Fruit fly (Drosophila melanogaster) whole organism, embryonic: ENCODE results near the gene CG15923.

ENCODE experiments used
- Antp ChIP-seq: fragments of 200-800 bp; sonication (Bioruptor generic); optimal IDR thresholded peaks from 3 replicates; lab custom pipeline; 2016; ENCODE audit warnings: missing biosample characterization, missing genetic modification characterization
- Blimp-1 ChIP-seq: fragments of 200-800 bp; sonication (Bioruptor generic); optimal IDR thresholded peaks from 3 replicates; lab custom pipeline; 2018; ENCODE audit warnings: missing biosample characterization, missing genetic modification characterization, mild to moderate bottlenecking, moderate library complexity, missing genetic modification reagents
- CG10267 ChIP-seq: fragments of 200-800 bp; sonication (Bioruptor generic); optimal IDR thresholded peaks from 2 replicates; lab custom pipeline; 2018; ENCODE audit warnings: missing biosample characterization, mild to moderate bottlenecking, missing genetic modification characterization, moderate library complexity
- CG10462 ChIP-seq: fragments of 200-800 bp; sonication (Bioruptor generic); optimal IDR thresholded peaks from 2 replicates; lab custom pipeline; 2016; ENCODE audit warnings: missing biosample characterization, missing genetic modification characterization
- CG12942 ChIP-seq: fragments of 200-800 bp; sonication (Bioruptor generic); optimal IDR thresholded peaks from 3 replicates; lab custom pipeline; 2016; ENCODE audit warnings: missing biosample characterization, missing genetic modification characterization
- CG13296 ChIP-seq: fragments of 200-800 bp; sonication (Bioruptor generic); optimal IDR thresholded peaks from 3 replicates; lab custom pipeline; 2018; ENCODE audit warnings: missing biosample characterization, mild to moderate bottlenecking, missing genetic modification characterization
- CG14710 ChIP-seq: fragments of 200-800 bp; sonication (Bioruptor generic); optimal IDR thresholded peaks from 3 replicates; lab custom pipeline; 2019; ENCODE audit warnings: missing biosample characterization, mild to moderate bottlenecking, missing genetic modification characterization, moderate library complexity
- CG14860 ChIP-seq: fragments of 200-800 bp; sonication (Bioruptor generic); IDR thresholded peaks from 3 replicates; pipeline ENCODE4 v1.3.6; 2022; ENCODE audit warnings: missing biosample characterization, missing genetic modification characterization; ENCODE audit not compliant: partially characterized antibody
- CG1603 ChIP-seq: fragments of 200-800 bp; sonication (Bioruptor generic); optimal IDR thresholded peaks from 2 replicates; lab custom pipeline; 2019; ENCODE audit warnings: missing biosample characterization, mild to moderate bottlenecking, missing genetic modification characterization, moderate library complexity
- CG31365 ChIP-seq: fragments of 200-800 bp; sonication (Bioruptor generic); optimal IDR thresholded peaks from 2 replicates; lab custom pipeline; 2018; ENCODE audit warnings: missing biosample characterization, mild to moderate bottlenecking, missing genetic modification characterization
- CG31441 ChIP-seq: fragments of 200-800 bp; sonication (Bioruptor generic); IDR thresholded peaks from 2 replicates; pipeline ENCODE4 v1.3.6; 2022; ENCODE audit warnings: missing biosample characterization, missing genetic modification characterization
- CG33213 ChIP-seq: fragments of 200-800 bp; sonication (Bioruptor generic); optimal IDR thresholded peaks from 3 replicates; lab custom pipeline; 2016; ENCODE audit warnings: missing biosample characterization, missing genetic modification characterization
- CG3407 ChIP-seq: fragments of 200-800 bp; sonication (Bioruptor generic); optimal IDR thresholded peaks from 2 replicates; lab custom pipeline; 2018; ENCODE audit warnings: missing biosample characterization, mild to moderate bottlenecking, missing genetic modification characterization
- CG8924 ChIP-seq: fragments of 200-800 bp; optimal IDR thresholded peaks from 3 replicates; lab custom pipeline; 2019; ENCODE audit warnings: missing biosample characterization, mild to moderate bottlenecking, missing genetic modification characterization, moderate library complexity
- CG9797 ChIP-seq: fragments of 200-800 bp; sonication (Bioruptor generic); optimal IDR thresholded peaks from 3 replicates; lab custom pipeline; 2018; ENCODE audit warnings: missing biosample characterization, mild to moderate bottlenecking, missing genetic modification characterization
- CG9817 ChIP-seq: fragments of 200-800 bp; sonication (Bioruptor generic); optimal IDR thresholded peaks from 2 replicates; lab custom pipeline; 2018; ENCODE audit warnings: missing biosample characterization, mild to moderate bottlenecking, missing genetic modification characterization, moderate library complexity
- CHES-1-like ChIP-seq: fragments of 200-800 bp; sonication (Bioruptor generic); optimal IDR thresholded peaks from 2 replicates; lab custom pipeline; 2016; ENCODE audit warnings: missing biosample characterization, missing genetic modification characterization
- Chrac-16 ChIP-seq: fragments of 200-800 bp; sonication (Bioruptor generic); optimal IDR thresholded peaks from 3 replicates; lab custom pipeline; 2016; ENCODE audit warnings: missing biosample characterization, missing genetic modification characterization
- CoRest ChIP-seq: fragments of 200-800 bp; sonication (Bioruptor generic); optimal IDR thresholded peaks from 3 replicates; lab custom pipeline; 2018; ENCODE audit warnings: missing biosample characterization, mild to moderate bottlenecking, missing genetic modification characterization, moderate library complexity
- D ChIP-seq, 2 experiments: fragments of 200-800 bp in 1 of 2; fragments of >200 bp in 1 of 2; sonication (Bioruptor generic) in 1 of 2; optimal IDR thresholded peaks; 2 replicates in 1 of 2; 3 replicates in 1 of 2; lab custom pipeline; 2017; ENCODE audit warnings: mild to moderate bottlenecking in 1 of 2, missing biosample characterization in 1 of 2, missing genetic modification characterization in 1 of 2, missing genetic modification reagents in 1 of 2
- Dek ChIP-seq: fragments of 200-800 bp; sonication (Bioruptor generic); optimal IDR thresholded peaks from 3 replicates; lab custom pipeline; 2019; ENCODE audit warnings: missing biosample characterization, mild to moderate bottlenecking, missing genetic modification characterization, moderate library complexity
- Dll ChIP-seq: fragments of 200-800 bp; sonication (Bioruptor generic); IDR thresholded peaks from 4 replicates; pipeline ENCODE4 v1.3.6; 2022; ENCODE audit warnings: missing biosample characterization, missing genetic modification characterization; ENCODE audit not compliant: partially characterized antibody
- Fer2 ChIP-seq: fragments of 200-800 bp; sonication (Bioruptor generic); optimal IDR thresholded peaks from 2 replicates; lab custom pipeline; 2018; ENCODE audit warnings: missing biosample characterization, mild to moderate bottlenecking, missing genetic modification characterization, moderate library complexity
- HLH54F ChIP-seq: fragments of 200-800 bp; sonication (Bioruptor generic); optimal IDR thresholded peaks from 3 replicates; lab custom pipeline; 2016; ENCODE audit warnings: missing biosample characterization, missing genetic modification characterization
- Hr78 ChIP-seq, 2 experiments: fragments of 200-800 bp in 1 of 2; fragments of >200 bp in 1 of 2; sonication (Bioruptor generic) in 1 of 2; optimal IDR thresholded peaks; 2 replicates each; lab custom pipeline; 2017 to 2019; ENCODE audit warnings: missing biosample characterization in 2 of 2, missing genetic modification characterization in 2 of 2, mild to moderate bottlenecking in 1 of 2, moderate library complexity in 1 of 2
- NFAT ChIP-seq: fragments of 200-800 bp; sonication (Bioruptor generic); IDR thresholded peaks from 2 replicates; pipeline ENCODE4 v1.3.6; 2022; ENCODE audit warnings: missing biosample characterization, missing genetic modification characterization
- NfI ChIP-seq: fragments of 200-800 bp; sonication (Bioruptor generic); optimal IDR thresholded peaks from 3 replicates; lab custom pipeline; 2018; ENCODE audit warnings: missing biosample characterization, mild to moderate bottlenecking, missing genetic modification characterization, moderate library complexity
- Six4 ChIP-seq: fragments of 200-800 bp; sonication (Bioruptor generic); optimal IDR thresholded peaks from 2 replicates; lab custom pipeline; 2016; ENCODE audit warnings: missing biosample characterization, missing genetic modification characterization
- Vsx1 ChIP-seq: fragments of 200-800 bp; sonication (Bioruptor generic); optimal IDR thresholded peaks from 2 replicates; lab custom pipeline; 2017; ENCODE audit warnings: missing biosample characterization, mild to moderate bottlenecking, missing genetic modification characterization, missing genetic modification reagents
- Xrp1 ChIP-seq: fragments of 200-800 bp; sonication (Bioruptor generic); IDR thresholded peaks from 2 replicates; pipeline ENCODE4 v1.3.6; 2022; ENCODE audit warnings: missing biosample characterization, missing genetic modification characterization
- chn ChIP-seq: fragments of 200-800 bp; sonication (Bioruptor generic); optimal IDR thresholded peaks from 2 replicates; lab custom pipeline; 2016; ENCODE audit warnings: missing biosample characterization, missing genetic modification characterization
- crol ChIP-seq: fragments of 200-800 bp; sonication (Bioruptor generic); IDR thresholded peaks from 2 replicates; pipeline ENCODE4 v1.3.6; 2022; ENCODE audit warnings: missing biosample characterization, missing genetic modification characterization
- disco-r ChIP-seq: fragments of 200-800 bp; sonication (Bioruptor generic); optimal IDR thresholded peaks from 2 replicates; lab custom pipeline; 2016; ENCODE audit warnings: missing biosample characterization, missing genetic modification characterization
- eve ChIP-seq, 2 experiments: fragments of >200 bp; optimal IDR thresholded peaks; 2 replicates each; lab custom pipeline; 2017; ENCODE audit warnings: missing biosample characterization in 2 of 2, missing genetic modification characterization in 2 of 2
- gem ChIP-seq: fragments of 200-800 bp; sonication (Bioruptor generic); optimal IDR thresholded peaks from 2 replicates; lab custom pipeline; 2019; ENCODE audit warnings: missing biosample characterization, mild to moderate bottlenecking, missing genetic modification characterization, moderate library complexity
- hkb ChIP-seq, 2 experiments: fragments of 200-800 bp in 1 of 2; fragments of >200 bp in 1 of 2; sonication (Bioruptor generic) in 1 of 2; IDR thresholded peaks in 1 of 2; optimal IDR thresholded peaks in 1 of 2; 2 replicates each; pipeline versions ENCODE4 v1.3.6 to Lab custom; 2017 to 2022; ENCODE audit warnings: missing biosample characterization in 1 of 2, missing genetic modification characterization in 1 of 2
- lilli ChIP-seq: fragments of 200-800 bp; sonication (Bioruptor generic); optimal IDR thresholded peaks from 3 replicates; lab custom pipeline; 2016; ENCODE audit warnings: missing biosample characterization, missing genetic modification characterization
- pan ChIP-seq, 4 experiments: fragments of >200 bp in 3 of 4; fragments of 200-800 bp in 1 of 4; sonication (Bioruptor generic) in 1 of 4; optimal IDR thresholded peaks in 3 of 4; IDR thresholded peaks in 1 of 4; 2 replicates each; pipeline versions ENCODE4 v1.3.6 to Lab custom; 2017 to 2022; ENCODE audit warnings: missing biosample characterization in 2 of 4, missing genetic modification characterization in 2 of 4, mixed read lengths in 1 of 4
- phol ChIP-seq: fragments of 200-800 bp; sonication (Bioruptor generic); optimal IDR thresholded peaks from 3 replicates; lab custom pipeline; 2018; ENCODE audit warnings: missing biosample characterization, mild to moderate bottlenecking, missing genetic modification characterization, moderate library complexity
- rib ChIP-seq: fragments of 200-800 bp; sonication (Bioruptor generic); IDR thresholded peaks from 2 replicates; pipeline ENCODE4 v1.3.6; 2022; ENCODE audit warnings: missing biosample characterization, missing genetic modification characterization
- sqz ChIP-seq: fragments of 200-800 bp; sonication (Bioruptor generic); optimal IDR thresholded peaks from 3 replicates; lab custom pipeline; 2018; ENCODE audit warnings: missing biosample characterization, mild to moderate bottlenecking, missing genetic modification characterization
- tin ChIP-seq: fragments of 200-800 bp; sonication (Bioruptor generic); optimal IDR thresholded peaks from 3 replicates; lab custom pipeline; 2016; ENCODE audit warnings: missing biosample characterization, missing genetic modification characterization
- unpg ChIP-seq: fragments of 200-800 bp; sonication (Bioruptor generic); optimal IDR thresholded peaks from 3 replicates; lab custom pipeline; 2018; ENCODE audit warnings: missing biosample characterization, mild to moderate bottlenecking, missing genetic modification characterization, moderate library complexity
- zfh2 ChIP-seq: fragments of 200-800 bp; sonication (Bioruptor generic); optimal IDR thresholded peaks from 2 replicates; lab custom pipeline; 2016; ENCODE audit warnings: missing biosample characterization, missing genetic modification characterization

The CG15923 gene

DNA sequence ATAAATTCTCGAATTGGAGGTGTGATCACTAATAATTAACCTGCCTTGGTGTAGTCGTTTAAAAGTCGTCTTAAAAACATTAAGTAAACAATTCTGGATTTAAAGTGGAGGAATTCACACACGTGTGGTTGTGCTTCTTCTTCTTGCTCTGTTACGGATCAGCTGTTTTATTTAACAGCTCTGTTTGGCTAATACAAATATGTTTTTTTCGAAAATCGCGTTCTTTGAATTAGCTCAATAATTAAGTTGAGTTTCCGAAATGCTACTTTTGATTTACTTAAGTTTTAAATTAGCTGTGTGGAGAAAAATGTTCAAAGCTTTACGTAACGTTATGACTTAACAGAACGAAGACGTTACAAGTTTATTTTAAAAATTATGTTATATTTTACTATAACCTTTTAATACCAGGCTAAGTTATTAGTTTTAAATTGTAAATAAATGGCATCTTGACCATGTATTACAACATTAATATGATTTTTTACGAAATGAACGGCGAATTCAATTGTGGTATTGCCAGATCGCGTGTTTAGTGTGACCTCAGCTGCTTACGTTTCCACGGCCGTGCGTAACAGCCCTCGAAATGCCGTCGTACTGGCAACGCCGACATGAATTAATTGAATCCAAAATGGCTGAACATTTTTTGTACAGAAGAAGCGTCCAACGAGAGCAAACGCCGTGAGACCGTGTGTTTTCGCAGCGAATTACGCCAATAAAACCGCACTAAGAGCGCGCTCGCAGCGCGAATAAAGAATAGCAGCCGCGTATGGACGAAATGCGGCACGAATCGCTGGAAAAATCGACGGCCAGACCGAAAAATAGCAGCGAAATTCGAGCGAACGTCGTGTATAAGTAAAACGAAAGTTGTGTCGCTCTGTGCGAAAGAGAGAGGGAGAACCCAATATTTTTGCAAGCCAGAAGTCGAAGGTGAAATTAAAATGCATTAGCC is 23.9 kb downstream of the CG15923 start, which contains the start of the genes Pus1 and bon (continued):
- TF ChIP-seq CG14860 (GFP tag; lab: Robert Waterston, UW) = 0 out of 3 replicates have a peak, but pooled peaks have one; percentile 7
- peak; percentile 30 for TF ChIP-seq tin (GFP tag; lab: Kevin White, UChicago)
- TF ChIP-seq CG10462 (GFP tag; lab: Kevin White, UChicago) = no peak
- peak; percentile 76 for TF ChIP-seq sqz (GFP tag; lab: Kevin White, UChicago)
- no peak for TF ChIP-seq crol (GFP tag; lab: Robert Waterston, UW)
- peak; percentile 64 for TF ChIP-seq CHES-1-like (GFP tag; lab: Kevin White, UChicago)
- TF ChIP-seq disco-r (GFP tag; lab: Kevin White, UChicago) = no peak
- 0 out of 2 replicates have a peak, but pooled peaks have one; percentile 13 for TF ChIP-seq NFAT
- TF ChIP-seq eve (GFP tag; optimal IDR thresholded peaks at IDR 0.05; lab: Kevin White, UChicago) = no peak
- TF ChIP-seq CG14710 = peak; percentile 79
- TF ChIP-seq rib (GFP tag; lab: Robert Waterston, UW) = peak; percentile 48; the same call in 1 of the 2 replicates
- no peak for TF ChIP-seq Hr78 (GFP tag; optimal IDR thresholded peaks at IDR 0.05; lab: Kevin White, UChicago)
- peak; percentile 40 for TF ChIP-seq CG10267 (tag; lab: Kevin White, UChicago)
- peak; percentile 60 for TF ChIP-seq lilli
- peak; percentile 16 for TF ChIP-seq Chrac-16 (GFP tag; lab: Kevin White, UChicago)
- TF ChIP-seq CoRest (tag; lab: Kevin White, UChicago) = no peak
- TF ChIP-seq CG13296 = no peak
- TF ChIP-seq Antp (GFP tag; lab: Kevin White, UChicago) = peak; percentile 49
- peak; percentile 36 for TF ChIP-seq CG33213 (GFP tag; lab: Kevin White, UChicago)
- peak; percentile 1 for TF ChIP-seq Six4 (GFP tag; lab: Kevin White, UChicago)
- peak; percentile 51 for TF ChIP-seq Vsx1 (GFP tag; lab: Kevin White, UChicago)

DNA sequence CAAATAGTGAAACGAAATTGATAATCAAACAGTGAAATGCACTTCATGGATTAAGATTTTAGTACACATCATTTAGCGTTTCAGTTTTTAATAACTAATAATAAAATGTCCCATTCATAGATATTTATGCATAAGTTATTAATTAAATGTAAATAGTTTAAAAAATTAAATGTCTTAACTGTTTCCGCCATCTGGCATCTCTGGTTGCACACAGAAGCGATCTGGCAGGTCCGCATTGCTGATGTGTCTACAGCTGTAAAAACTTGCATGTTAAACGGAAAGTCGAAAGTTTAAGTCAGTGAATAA is 28.3 kb downstream of the CG15923 start, which contains the start of gene Srp72:
Gene Srp72 (plus strand): TSS at position 232 of the 306 bp plus-strand sequence.
- TF ChIP-seq NfI (GFP tag; lab: Kevin White, UChicago) (peak; percentile 31), Six4 (GFP tag; lab: Kevin White, UChicago) (peak; percentile 20), pan (optimal IDR thresholded peaks at IDR 0.05; lab: Kevin White, UChicago) (no peak), pan (GFP tag; optimal IDR thresholded peaks at IDR 0.05 in 1 of 2, IDR thresholded peaks at IDR 0.05 in 1 of 2) (peak in 1 of 2 experiments; percentile 65), CG1603 (tag; lab: Kevin White, UChicago) (no peak), CG12942 (GFP tag; lab: Kevin White, UChicago) (peak; percentile 35), CG9817 (tag; lab: Kevin White, UChicago) (peak; percentile 44), CG31365 (tag; lab: Kevin White, UChicago) (no peak), CG9797 (GFP tag; lab: Kevin White, UChicago) (peak; percentile 59), CG31441 (0 out of 2 replicates have a peak, but pooled peaks have one; percentile 21), chn (peak; percentile 45), zfh2 (GFP tag; lab: Kevin White, UChicago) (peak; percentile 1), Xrp1 (GFP tag; lab: Robert Waterston, UW) (peak; percentile 41; the same call in 1 of the 2 replicates), unpg (peak; percentile 45), phol (peak; percentile 85), CG3407 (GFP tag; lab: Kevin White, UChicago) (no peak), CG8924 (tag; lab: Kevin White, UChicago) (peak; percentile 43), gem (peak; percentile 73), Dll (GFP tag; lab: Robert Waterston, UW) (0 out of 4 replicates have a peak, but pooled peaks have one; percentile 43), Blimp-1 (GFP tag; lab: Kevin White, UChicago) (peak; percentile 56), HLH54F (peak; percentile 2), Fer2 (tag; lab: Kevin White, UChicago) (peak; percentile 50), hkb (optimal IDR thresholded peaks at IDR 0.05; lab: Kevin White, UChicago) (no peak), hkb (GFP tag; IDR thresholded peaks at IDR 0.05; lab: Robert Waterston, UW) (peak; percentile 63), D (optimal IDR thresholded peaks at IDR 0.05; lab: Kevin White, UChicago) (no peak), D (GFP tag; optimal IDR thresholded peaks at IDR 0.05; lab: Kevin White, UChicago) (peak; percentile 5), CG14710 (peak; percentile 75), Dek (tag; lab: Kevin White, UChicago) (peak; percentile 33)
